Fruit fly (Drosophila melanogaster) S2 (cell line): ENCODE data around the gene AlaRS.

Source experiments
- CG8478 ChIP-seq: fragments of >200 bp; optimal IDR thresholded peaks from 2 replicates; lab custom pipeline; 2018
- CTCF ChIP-seq, 2 experiments: fragments of >200 bp; optimal IDR thresholded peaks; 2 replicates each; lab custom pipeline; 2018

The AlaRS gene

dm6 chr2L:8362273-8362954, 19.1 kb downstream of the AlaRS start, which contains the start of gene CG7627:
TSS of gene CG7627 (minus strand) at chr2L:8362469.
- TF ChIP-seq CTCF (optimal IDR thresholded peaks at IDR 0.05; lab: Kevin White, UChicago) (no peak), CG8478 (lab: Kevin White, UChicago) (no peak)

- TF ChIP-seq CG8478 (lab: Kevin White, UChicago): no peak
- no peak for TF ChIP-seq CTCF (optimal IDR thresholded peaks at IDR 0.05; lab: Kevin White, UChicago)
Observed at dm6 chr2L:8361204-8361952, 20.2 kb downstream of the AlaRS start.

dm6 chr2L:8355419-8355818, 26.1 kb downstream of the AlaRS start:
- TF ChIP-seq CG8478 (lab: Kevin White, UChicago) (no peak), CTCF (optimal IDR thresholded peaks at IDR 0.05; lab: Kevin White, UChicago) (no peak)

dm6 chr2L:8351864-8352263, 29.7 kb downstream of the AlaRS start, which contains the start of gene Mur29B:
TSS of gene Mur29B (plus strand) at chr2L:8352187.
- no peak for TF ChIP-seq CTCF (optimal IDR thresholded peaks at IDR 0.05; lab: Kevin White, UChicago)

- TF ChIP-seq CTCF (optimal IDR thresholded peaks at IDR 0.05; lab: Kevin White, UChicago) (no peak), CG8478 (lab: Kevin White, UChicago) (no peak)
Observed at dm6 chr2L:8351333-8351732, 30.2 kb downstream of the AlaRS start.

- TF ChIP-seq CTCF (optimal IDR thresholded peaks at IDR 0.05; lab: Kevin White, UChicago): no peak
- TF ChIP-seq CG8478 (lab: Kevin White, UChicago): no peak
Observed at dm6 chr2L:8350560-8351171, 30.9 kb downstream of the AlaRS start.

- TF ChIP-seq CTCF (optimal IDR thresholded peaks at IDR 0.05; lab: Kevin White, UChicago) (no peak), CG8478 (lab: Kevin White, UChicago) (no peak)
Observed at dm6 chr2L:8346260-8346659, 35.3 kb downstream of the AlaRS start, which contains the start of gene CG7778. TSS of gene CG7778 (plus strand) at chr2L:8346620.

dm6 chr2L:8344536-8344935, 37.0 kb downstream of the AlaRS start:
- TF ChIP-seq CTCF (optimal IDR thresholded peaks at IDR 0.05; lab: Kevin White, UChicago): no peak
- no peak for TF ChIP-seq CG8478 (lab: Kevin White, UChicago)

- TF ChIP-seq CTCF (optimal IDR thresholded peaks at IDR 0.05; lab: Kevin White, UChicago) (no peak), CG8478 (lab: Kevin White, UChicago) (no peak)
Observed at dm6 chr2L:8342395-8342794, 39.2 kb downstream of the AlaRS start, which contains the start of gene CG14273. TSS of gene CG14273 (plus strand) at chr2L:8342695.

dm6 chr2L:8339751-8340349, 41.7 kb downstream of the AlaRS start:
- TF ChIP-seq CG8478 (lab: Kevin White, UChicago) (no peak), CTCF (optimal IDR thresholded peaks at IDR 0.05; lab: Kevin White, UChicago) (no peak)

dm6 chr2L:8338039-8338438, 43.5 kb downstream of the AlaRS start, which contains the start of gene witty:
TSS of gene witty (plus strand) at chr2L:8338287.
- TF ChIP-seq CG8478 (lab: Kevin White, UChicago): no peak

dm6 chr2L:8334705-8335104, 46.9 kb downstream of the AlaRS start:
- TF ChIP-seq CTCF (optimal IDR thresholded peaks at IDR 0.05; lab: Kevin White, UChicago) (no peak), CG8478 (lab: Kevin White, UChicago) (no peak)

dm6 chr2L:8333624-8334023, 47.9 kb downstream of the AlaRS start:
- TF ChIP-seq CG8478 (lab: Kevin White, UChicago) (no peak), CTCF (optimal IDR thresholded peaks at IDR 0.05; lab: Kevin White, UChicago) (no peak)

- TF ChIP-seq CG8478 (lab: Kevin White, UChicago) (no peak), CTCF (optimal IDR thresholded peaks at IDR 0.05; lab: Kevin White, UChicago) (no peak)
Observed at dm6 chr2L:8333185-8333584, 48.4 kb downstream of the AlaRS start.
